Worm (Caenorhabditis elegans) whole organism, L4 larva: ENCODE measurements around the gene C46F4.3.

Source experiments
- ZK546.5 ChIP-seq, 2 experiments: sonication (generic microtip); optimal IDR thresholded peaks; 2 replicates each; lab custom pipeline; 2017; ENCODE audit warnings: missing biosample characterization in 2 of 2, missing genetic modification characterization in 2 of 2
- ama-1 ChIP-seq: fragments of 150-350 bp; optimal IDR thresholded peaks from 2 replicates; lab custom pipeline; 2014; ENCODE audit warnings: inconsistent platforms, mixed read lengths
- nhr-77 ChIP-seq: fragments of 150-350 bp; optimal IDR thresholded peaks from 2 replicates; lab custom pipeline; 2014; ENCODE audit warnings: missing biosample characterization, missing genetic modification characterization

DNA sequence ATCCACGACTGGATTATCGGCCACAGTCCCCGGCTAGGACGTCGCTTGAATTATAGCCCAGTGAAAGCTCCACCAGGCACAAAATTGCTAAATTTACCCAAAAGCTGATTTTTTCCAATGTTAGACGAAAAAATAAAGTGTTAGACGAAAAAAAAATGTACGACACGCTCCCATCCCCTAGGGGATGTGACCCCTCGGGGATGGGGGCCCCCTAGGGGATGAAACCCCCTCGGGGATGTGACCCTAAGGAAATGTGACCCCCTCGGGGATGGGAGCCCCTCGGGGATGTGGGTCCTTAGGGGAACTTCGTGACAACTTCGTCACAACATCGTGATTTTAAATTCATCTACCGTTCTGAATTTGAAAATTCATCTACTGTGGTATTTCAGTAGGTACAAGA is 29.8 kb upstream of the C46F4.3 start:
- TF ChIP-seq nhr-77 (tag; lab: Kevin White, UChicago) (no peak), ZK546.5 (tag; optimal IDR thresholded peaks at IDR 0.05; lab: Kevin White, UChicago) (no peak), ama-1 (lab: Kevin White, UChicago) (no peak)
